Fruit fly (Drosophila melanogaster): Measurements from ENCODE around the gene CG3557.

dm6 chr2L:2370352-2370751 lies 15.2 kb downstream of the CG3557 start:
- TF ChIP-seq lz (GFP tag; optimal IDR thresholded peaks at IDR 0.05) (no peak), Eip75B (GFP tag; optimal IDR thresholded peaks at IDR 0.05) (no peak), Hr39 (GFP tag; optimal IDR thresholded peaks at IDR 0.05) (no peak), Sox102F (GFP tag; optimal IDR thresholded peaks at IDR 0.05) (no peak), CG10669 (GFP tag; optimal IDR thresholded peaks at IDR 0.05) (no peak), OdsH (GFP tag; optimal IDR thresholded peaks at IDR 0.05) (no peak), Hr38 (GFP tag; optimal IDR thresholded peaks at IDR 0.05) (no peak), CG34406 (GFP tag; optimal IDR thresholded peaks at IDR 0.05) (no peak), CG1621 (tag; optimal IDR thresholded peaks at IDR 0.05) (no peak), fd59A (GFP tag; optimal IDR thresholded peaks at IDR 0.05) (no peak), CG8119 (GFP tag; IDR thresholded peaks at IDR 0.05) (no peak), CG6854 (GFP tag; optimal IDR thresholded peaks at IDR 0.05) (no peak), CG7368 (GFP tag; optimal IDR thresholded peaks at IDR 0.05) (no peak), eg (GFP tag; IDR thresholded peaks at IDR 0.05) (no peak)

Measured in whole organism, prepupa.